Worm (Caenorhabditis elegans): Measurements from ENCODE around the gene fbxa-72.

- TF ChIP-seq rnt-1 (tag; optimal IDR thresholded peaks at IDR 0.05) (no peak), sdc-2 (tag; optimal IDR thresholded peaks at IDR 0.05) (no peak), dve-1 (tag; optimal IDR thresholded peaks at IDR 0.05) (no peak), dmd-4 (tag; optimal IDR thresholded peaks at IDR 0.05; ENCODE audit: borderline replicate concordance) (no peak), ceh-18 (tag; optimal IDR thresholded peaks at IDR 0.05) (no peak), C08G9.2 (tag; optimal IDR thresholded peaks at IDR 0.05) (no peak), elt-2 (tag; optimal IDR thresholded peaks at IDR 0.05) (no peak), ceh-24 (tag; optimal IDR thresholded peaks at IDR 0.05) (no peak), pha-4 (tag; optimal IDR thresholded peaks at IDR 0.05) (no peak)
Measured at ce11 chrV:724946-725806, 48.6 kb upstream of the fbxa-72 start.

Measured in whole organism, late embryonic.